Fruit fly (Drosophila melanogaster) whole organism, pupa: ENCODE results near the gene hydra.
A peak's percentile ranks its signal among the peaks of the same experiment; 100 is the strongest.

Source experiments
- CG13204 ChIP-seq: fragments of 200-800 bp; sonication (Bioruptor generic); optimal IDR thresholded peaks from 2 replicates; lab custom pipeline; 2018; ENCODE audit warnings: missing biosample characterization, mild to moderate bottlenecking, missing genetic modification characterization, moderate library complexity
- CG14655 ChIP-seq: fragments of 200-800 bp; sonication (Bioruptor generic); optimal IDR thresholded peaks from 3 replicates; lab custom pipeline; 2017; ENCODE audit warnings: mild to moderate bottlenecking, missing biosample characterization, missing genetic modification reagents, missing genetic modification characterization
- CG32121 ChIP-seq: fragments of 200-800 bp; sonication (Bioruptor generic); IDR thresholded peaks from 2 replicates; pipeline ENCODE4 v1.3.6; 2022; ENCODE audit warnings: missing biosample characterization, missing genetic modification characterization
- CG8159 ChIP-seq: fragments of 200-800 bp; sonication (Bioruptor generic); optimal IDR thresholded peaks from 3 replicates; lab custom pipeline; 2018; ENCODE audit warnings: missing biosample characterization, mild to moderate bottlenecking, missing genetic modification characterization, moderate library complexity
- CG8301 ChIP-seq: fragments of 200-800 bp; sonication (Bioruptor generic); optimal IDR thresholded peaks from 2 replicates; lab custom pipeline; 2018; ENCODE audit warnings: missing biosample characterization, mild to moderate bottlenecking, missing genetic modification characterization
- EcR ChIP-seq: fragments of 200-800 bp; sonication (Bioruptor generic); optimal IDR thresholded peaks from 3 replicates; lab custom pipeline; 2019; ENCODE audit warnings: missing biosample characterization, missing genetic modification characterization, mild to moderate bottlenecking, moderate library complexity, missing genetic modification reagents
- Pif1A ChIP-seq: fragments of 200-800 bp; sonication (Bioruptor generic); optimal IDR thresholded peaks from 3 replicates; lab custom pipeline; 2016; ENCODE audit warnings: missing biosample characterization, missing genetic modification characterization
- Pif1B ChIP-seq: fragments of 200-800 bp; sonication (Bioruptor generic); optimal IDR thresholded peaks from 3 replicates; lab custom pipeline; 2016; ENCODE audit warnings: missing biosample characterization, missing genetic modification characterization
- rn ChIP-seq: fragments of 200-800 bp; sonication (Bioruptor generic); IDR thresholded peaks from 2 replicates; pipeline ENCODE4 v1.3.6; 2022; ENCODE audit warnings: missing biosample characterization, missing genetic modification characterization

DNA sequence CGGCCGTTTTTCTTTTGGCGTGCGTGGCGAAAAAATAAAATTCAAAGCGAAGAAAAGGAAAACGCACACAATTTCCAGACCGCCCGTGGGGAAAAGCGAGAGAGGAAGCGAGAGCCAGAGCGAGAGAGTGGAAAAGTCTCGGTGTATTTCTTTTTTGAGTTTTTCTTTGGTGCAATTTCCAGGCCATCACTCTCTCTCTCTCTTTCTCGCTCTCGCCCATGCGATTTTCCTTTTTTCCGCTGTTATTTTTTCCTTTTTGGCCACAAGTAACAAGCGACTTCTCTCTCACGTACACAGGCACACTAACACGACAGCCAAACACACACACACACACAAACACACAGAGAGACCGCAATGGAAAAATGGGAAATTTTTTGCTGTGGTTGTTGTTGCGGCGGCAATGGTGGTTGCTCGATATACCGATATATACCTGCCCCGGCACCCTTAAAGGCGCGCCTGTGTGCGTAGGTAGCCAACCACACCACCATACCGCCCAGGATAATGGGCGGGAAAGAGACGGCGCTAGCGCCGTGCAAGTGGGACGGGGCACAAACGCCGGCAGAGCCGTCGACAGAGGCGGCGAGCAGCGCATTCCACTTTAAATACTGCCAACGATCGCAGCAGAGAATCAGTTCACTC lies 17.1 kb upstream of the hydra start:
- TF ChIP-seq EcR (GFP tag; lab: Kevin White, UChicago): no peak
- no peak for TF ChIP-seq CG8159 (tag; lab: Kevin White, UChicago)
- TF ChIP-seq Pif1B (GFP tag; lab: Kevin White, UChicago): no peak
- 0 out of 2 replicates have a peak, but pooled peaks have one; percentile 17 for TF ChIP-seq CG32121 (GFP tag; lab: Robert Waterston, UW)
- no peak for TF ChIP-seq rn (GFP tag; lab: Robert Waterston, UW)
- TF ChIP-seq Pif1A: no peak
- TF ChIP-seq CG13204 (GFP tag; lab: Kevin White, UChicago): no peak
- peak; percentile 3 for TF ChIP-seq CG8301 (tag; lab: Kevin White, UChicago)
- TF ChIP-seq CG14655 (GFP tag; lab: Kevin White, UChicago): peak; percentile 35
